Worm (Caenorhabditis elegans) whole organism, midembryonic: ENCODE measurements around the gene chil-25.

Experiments used
- T22C8.4 ChIP-seq: fragments of 200-800 bp; sonication (Bioruptor generic); IDR thresholded peaks from 2 replicates; pipeline ENCODE4 v1.3.6; 2022; ENCODE audit warnings: missing genetic modification characterization, missing compliant biosample characterization
- cog-1 ChIP-seq: sonication (generic microtip); optimal IDR thresholded peaks from 2 replicates; lab custom pipeline; 2016; ENCODE audit warnings: missing genetic modification characterization, missing compliant biosample characterization
- flt-1 ChIP-seq: fragments of 200-800 bp; sonication (Bioruptor generic); IDR thresholded peaks from 2 replicates; pipeline ENCODE4 v1.3.6; 2022; ENCODE audit warnings: missing genetic modification characterization, missing compliant biosample characterization
- klf-2 ChIP-seq: fragments of 200-800 bp; sonication (Bioruptor generic); conservative IDR thresholded peaks from 2 replicates; pipeline ENCODE4 v1.3.6; 2022; ENCODE audit warnings: missing genetic modification reagents, missing genetic modification characterization, missing compliant biosample characterization
- med-1 ChIP-seq: sonication (generic microtip); optimal IDR thresholded peaks from 2 replicates; lab custom pipeline; 2017; ENCODE audit warnings: missing genetic modification characterization, mild to moderate bottlenecking, missing compliant biosample characterization, antibody characterized with exemption, missing genetic modification reagents; ENCODE audit not compliant: insufficient read depth
- ref-1 ChIP-seq: fragments of 200-800 bp; sonication (Bioruptor generic); conservative IDR thresholded peaks from 2 replicates; pipeline ENCODE4 v1.3.6; 2022; ENCODE audit warnings: missing genetic modification reagents, missing genetic modification characterization, missing compliant biosample characterization
- ztf-23 ChIP-seq: fragments of 200-800 bp; sonication (Bioruptor generic); IDR thresholded peaks from 2 replicates; pipeline ENCODE4 v1.3.6; 2022; ENCODE audit warnings: missing genetic modification reagents, missing genetic modification characterization, missing compliant biosample characterization
- ztf-29 ChIP-seq: fragments of 200-800 bp; sonication (Bioruptor generic); IDR thresholded peaks from 2 replicates; pipeline ENCODE4 v1.3.6; 2022; ENCODE audit warnings: missing genetic modification reagents, missing genetic modification characterization, missing compliant biosample characterization

ce11 chrII:9433609-9434008 is 40.7 kb downstream of the chil-25 start, which contains the start of gene kin-15:
- no peak for TF ChIP-seq klf-2 (GFP tag; lab: Robert Waterston, UW)
- TF ChIP-seq ztf-29 (GFP tag; lab: Robert Waterston, UW), result no peak
- no peak for TF ChIP-seq flt-1 (GFP tag; lab: Robert Waterston, UW)
- TF ChIP-seq med-1 (GFP tag; lab: Kevin White, UChicago), result no peak
- TF ChIP-seq ztf-23 (GFP tag; lab: Robert Waterston, UW), result no peak
- TF ChIP-seq ref-1 (GFP tag; lab: Robert Waterston, UW), result no peak
- TF ChIP-seq cog-1 (tag; lab: Kevin White, UChicago), result no peak
- TF ChIP-seq T22C8.4 (GFP tag; lab: Robert Waterston, UW), result no peak
